Worm (Caenorhabditis elegans): ENCODE measurements around the gene W06D11.1.

ce11 chrX:12275577-12275976, 18.8 kb upstream of the W06D11.1 start, which contains the start of gene C04B4.6:
- TF ChIP-seq ztf-23 (GFP tag; IDR thresholded peaks at IDR 0.05) (no peak), cog-1 (tag; optimal IDR thresholded peaks at IDR 0.05) (no peak), tab-1 (GFP tag; IDR thresholded peaks at IDR 0.05) (no peak), ztf-29 (GFP tag; IDR thresholded peaks at IDR 0.05) (no peak), flt-1 (GFP tag; IDR thresholded peaks at IDR 0.05) (no peak), klf-2 (GFP tag; conservative IDR thresholded peaks at IDR 0.05) (no peak), med-1 (GFP tag; optimal IDR thresholded peaks at IDR 0.05; ENCODE audit: insufficient read depth) (no peak), ref-1 (GFP tag; conservative IDR thresholded peaks at IDR 0.05) (no peak), T22C8.4 (GFP tag; IDR thresholded peaks at IDR 0.05) (no peak)
